Worm (Caenorhabditis elegans) whole organism, L4 larva: ENCODE measurements around the gene glb-20.

Source experiments
- F49E8.2 ChIP-seq: sonication (generic microtip); optimal IDR thresholded peaks from 2 replicates; lab custom pipeline; 2016; ENCODE audit warnings: missing compliant biosample characterization, mild to moderate bottlenecking, missing genetic modification characterization, borderline replicate concordance
- Y5F2A.4 ChIP-seq: fragments of 200-800 bp; sonication (Bioruptor generic); optimal IDR thresholded peaks from 2 replicates; lab custom pipeline; 2018; ENCODE audit warnings: mild to moderate bottlenecking, missing genetic modification characterization, missing compliant biosample characterization
- aha-1 ChIP-seq: fragments of 150-350 bp; peaks from one replicate; lab custom pipeline; 2014; ENCODE audit warnings: missing biosample characterization, missing genetic modification characterization
- arid-1 ChIP-seq: fragments of 200-800 bp; sonication (Bioruptor generic); conservative IDR thresholded peaks from 2 replicates; pipeline ENCODE4 v1.3.6; 2022; ENCODE audit warnings: missing genetic modification reagents, missing genetic modification characterization, missing compliant biosample characterization
- ceh-32 ChIP-seq: sonication (generic microtip); optimal IDR thresholded peaks from 2 replicates; lab custom pipeline; 2016; ENCODE audit warnings: mild to moderate bottlenecking, missing genetic modification characterization, missing compliant biosample characterization; ENCODE audit not compliant: poor library complexity
- ceh-62 ChIP-seq: sonication (generic microtip); optimal IDR thresholded peaks from 2 replicates; lab custom pipeline; 2017; ENCODE audit warnings: missing biosample characterization, missing genetic modification characterization
- ces-1 ChIP-seq: fragments of 150-350 bp; sonication (generic microtip); optimal IDR thresholded peaks from 4 replicates; lab custom pipeline; 2014; ENCODE audit warnings: missing biosample characterization, missing genetic modification reagents, missing genetic modification characterization
- cey-2 ChIP-seq: sonication (generic microtip); optimal IDR thresholded peaks from 3 replicates; lab custom pipeline; 2017; ENCODE audit warnings: missing genetic modification characterization, mild to moderate bottlenecking, missing compliant biosample characterization, antibody characterized with exemption, borderline replicate concordance; ENCODE audit not compliant: insufficient read depth
- daf-16 ChIP-seq, 3 experiments: sonication (generic microtip); optimal IDR thresholded peaks; 2 replicates each; lab custom pipeline; 2016 to 2017; ENCODE audit warnings: missing genetic modification characterization in 3 of 3, missing genetic modification reagents in 3 of 3, mild to moderate bottlenecking in 2 of 3, missing compliant biosample characterization in 2 of 3, missing biosample characterization in 1 of 3, moderate library complexity in 1 of 3
- dmd-6 ChIP-seq: fragments of 200-800 bp; sonication (Bioruptor generic); IDR thresholded peaks from 2 replicates; pipeline ENCODE4 v1.3.6; 2022; ENCODE audit warnings: missing genetic modification reagents, missing genetic modification characterization, missing compliant biosample characterization
- dmd-8 ChIP-seq: fragments of 200-800 bp; sonication (Bioruptor generic); IDR thresholded peaks from 2 replicates; pipeline ENCODE4 v1.3.6; 2022; ENCODE audit warnings: missing genetic modification characterization, missing compliant biosample characterization
- dpl-1 ChIP-seq: fragments of 150-350 bp; optimal IDR thresholded peaks from 2 replicates; lab custom pipeline; 2014; ENCODE audit warnings: missing biosample characterization, missing genetic modification reagents, missing genetic modification characterization
- dve-1 ChIP-seq: sonication (generic microtip); optimal IDR thresholded peaks from 2 replicates; lab custom pipeline; 2017; ENCODE audit warnings: antibody characterized with exemption, mild to moderate bottlenecking, missing genetic modification characterization, missing compliant biosample characterization; ENCODE audit not compliant: insufficient read depth
- gei-8 ChIP-seq: fragments of 200-800 bp; sonication (Bioruptor generic); optimal IDR thresholded peaks from 2 replicates; lab custom pipeline; 2018; ENCODE audit warnings: mild to moderate bottlenecking, missing genetic modification characterization, missing compliant biosample characterization
- hif-1 ChIP-seq, 2 experiments: sonication (generic microtip); optimal IDR thresholded peaks; 2 replicates each; lab custom pipeline; 2016 to 2017; ENCODE audit warnings: missing compliant biosample characterization in 2 of 2, missing genetic modification characterization in 2 of 2, missing genetic modification reagents in 2 of 2, missing genotype in 2 of 2, mild to moderate bottlenecking in 1 of 2
- hlh-11 ChIP-seq: fragments of 200-800 bp; sonication (Bioruptor generic); optimal IDR thresholded peaks from 2 replicates; lab custom pipeline; 2018; ENCODE audit warnings: mild to moderate bottlenecking, missing genetic modification characterization, missing compliant biosample characterization
- hlh-30 ChIP-seq: sonication (generic microtip); optimal IDR thresholded peaks from 2 replicates; lab custom pipeline; 2017; ENCODE audit warnings: antibody characterized with exemption, mild to moderate bottlenecking, missing genetic modification characterization, missing compliant biosample characterization; ENCODE audit not compliant: insufficient read depth
- jun-1 ChIP-seq: fragments of 150-350 bp; optimal IDR thresholded peaks from 2 replicates; lab custom pipeline; 2014; ENCODE audit warnings: missing biosample characterization, missing genetic modification reagents, missing genetic modification characterization
- lin-38 ChIP-seq: fragments of 200-800 bp; sonication (Bioruptor generic); IDR thresholded peaks from 2 replicates; pipeline ENCODE4 v1.3.6; 2022; ENCODE audit warnings: missing genetic modification reagents, missing genetic modification characterization, missing compliant biosample characterization
- lin-39 ChIP-seq: fragments of 150-350 bp; optimal IDR thresholded peaks from 2 replicates; lab custom pipeline; 2014; ENCODE audit warnings: missing biosample characterization, missing genetic modification reagents, missing genetic modification characterization
- lsy-2 ChIP-seq, 2 experiments: fragments of 150-350 bp in 1 of 2; sonication (generic microtip) in 1 of 2; optimal IDR thresholded peaks; 2 replicates each; lab custom pipeline; 2014 to 2017; ENCODE audit warnings: missing biosample characterization in 2 of 2, missing genetic modification characterization in 2 of 2
- mdl-1 ChIP-seq, 2 experiments: fragments of 150-350 bp in 1 of 2; sonication (generic microtip) in 1 of 2; optimal IDR thresholded peaks; 2 replicates each; lab custom pipeline; 2014 to 2017; ENCODE audit warnings: missing biosample characterization in 2 of 2, missing genetic modification characterization in 2 of 2
- mdt-29 ChIP-seq: fragments of 200-800 bp; sonication (Bioruptor generic); IDR thresholded peaks from 2 replicates; pipeline ENCODE4 v1.3.6; 2022; ENCODE audit warnings: missing genetic modification reagents, missing genetic modification characterization, missing compliant biosample characterization
- mep-1 ChIP-seq: fragments of 150-350 bp; sonication (generic microtip); optimal IDR thresholded peaks from 3 replicates; lab custom pipeline; 2014; ENCODE audit warnings: missing biosample characterization, missing genetic modification characterization
- mes-2 ChIP-seq: sonication (generic microtip); optimal IDR thresholded peaks from 2 replicates; lab custom pipeline; 2016; ENCODE audit warnings: missing genotype, mild to moderate bottlenecking, missing genetic modification characterization, missing compliant biosample characterization; ENCODE audit not compliant: poor library complexity, severe bottlenecking
- nhr-11 ChIP-seq: fragments of 150-350 bp; optimal IDR thresholded peaks from 2 replicates; lab custom pipeline; 2014; ENCODE audit warnings: missing biosample characterization, missing genetic modification characterization
- nhr-28 ChIP-seq: fragments of 150-350 bp; optimal IDR thresholded peaks from 2 replicates; lab custom pipeline; 2014; ENCODE audit warnings: missing biosample characterization, missing genetic modification characterization
- nhr-6 ChIP-seq: fragments of 150-350 bp; optimal IDR thresholded peaks from 2 replicates; lab custom pipeline; 2014; ENCODE audit warnings: missing biosample characterization, missing genetic modification characterization
- pqm-1 ChIP-seq: sonication (generic microtip); optimal IDR thresholded peaks from 2 replicates; lab custom pipeline; 2017; ENCODE audit warnings: missing biosample characterization, missing genetic modification characterization
- rbr-2 ChIP-seq: sonication (generic microtip); optimal IDR thresholded peaks from 2 replicates; lab custom pipeline; 2016; ENCODE audit warnings: missing genotype, missing genetic modification characterization, missing compliant biosample characterization
- set-16 ChIP-seq: fragments of 200-800 bp; sonication (Bioruptor generic); IDR thresholded peaks from 2 replicates; pipeline ENCODE4 v1.3.6; 2022; ENCODE audit warnings: missing genetic modification reagents, missing genetic modification characterization, missing compliant biosample characterization
- unc-39 ChIP-seq: sonication (generic microtip); optimal IDR thresholded peaks from 2 replicates; lab custom pipeline; 2017; ENCODE audit warnings: missing biosample characterization, missing genetic modification characterization
- unc-62 ChIP-seq, 3 experiments: fragments of 150-350 bp in 1 of 3; sonication (generic microtip); optimal IDR thresholded peaks in 2 of 3; peaks in 1 of 3; 1 replicate in 1 of 3; 2 replicates in 2 of 3; lab custom pipeline; 2014 to 2017; ENCODE audit warnings: missing biosample characterization in 3 of 3, missing genetic modification characterization in 3 of 3, missing genetic modification reagents in 3 of 3, missing genotype in 1 of 3

Gene glb-20

DNA sequence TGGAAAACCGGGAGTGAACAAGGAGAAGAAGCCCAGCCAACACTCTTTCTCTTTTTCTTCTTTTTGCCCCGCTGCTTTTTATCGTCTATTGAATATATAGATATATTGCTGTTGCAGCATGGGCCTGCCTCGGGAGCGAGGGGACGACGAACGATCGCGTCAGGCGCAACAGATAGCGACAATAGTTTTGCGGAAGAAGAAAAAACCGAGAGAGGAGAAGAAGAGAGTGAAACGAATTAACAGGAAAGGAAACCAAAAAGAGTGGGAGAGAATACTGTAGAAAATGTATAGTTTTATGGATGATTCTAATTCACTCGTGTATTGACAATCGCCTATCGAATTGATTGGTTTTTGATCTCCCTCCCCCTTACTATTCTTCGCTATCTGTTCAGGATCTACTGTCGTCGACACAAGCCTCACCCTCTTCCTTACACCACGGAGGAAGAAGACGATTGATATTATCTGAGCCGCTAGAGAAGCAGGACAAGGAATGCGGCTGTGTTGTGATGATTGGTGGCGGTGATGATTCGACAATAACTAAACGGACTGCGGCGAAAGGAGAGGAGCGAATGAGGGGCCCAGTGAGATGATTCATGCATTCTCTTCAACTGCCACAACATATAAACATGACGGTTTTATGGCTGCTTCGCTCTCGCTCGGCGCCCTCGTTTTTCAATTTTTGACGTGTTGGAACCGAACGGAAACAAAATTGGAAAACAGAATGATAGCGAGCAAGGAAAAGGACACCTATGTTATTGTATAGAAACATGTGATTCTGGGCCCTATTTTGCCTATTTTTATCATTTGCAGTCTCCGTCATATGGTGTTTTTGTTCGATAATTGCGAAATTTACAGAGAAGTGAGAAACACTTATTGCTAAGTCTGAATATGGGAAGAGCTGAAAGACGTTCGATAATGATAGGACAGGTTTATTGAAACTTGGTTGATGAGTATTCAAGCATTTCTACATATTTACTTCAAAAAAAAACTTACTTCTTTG lies 29.4 kb downstream of the glb-20 start (continued):
- no peak for TF ChIP-seq ceh-32 (tag; lab: Kevin White, UChicago)
- TF ChIP-seq nhr-28 (tag; lab: Kevin White, UChicago), result peak; percentile 40
- TF ChIP-seq gei-8 (GFP tag; lab: Kevin White, UChicago), result no peak
- TF ChIP-seq aha-1 (tag; lab: Kevin White, UChicago), result peak; percentile 56
- peak in 1 of 2 experiments; percentile 4 for TF ChIP-seq lsy-2 (tag; optimal IDR thresholded peaks at IDR 0.05; lab: Kevin White, UChicago)
- peak in 1 of 2 experiments; percentile 16 for TF ChIP-seq mdl-1 (tag; optimal IDR thresholded peaks at IDR 0.05; lab: Kevin White, UChicago)
- TF ChIP-seq lin-39 (tag; lab: Kevin White, UChicago), result no peak
- no peak for TF ChIP-seq daf-16 (GFP tag; optimal IDR thresholded peaks at IDR 0.05; lab: Kevin White, UChicago)
- peak; percentile 18 for TF ChIP-seq daf-16 (tag; optimal IDR thresholded peaks at IDR 0.05; lab: Kevin White, UChicago)

DNA sequence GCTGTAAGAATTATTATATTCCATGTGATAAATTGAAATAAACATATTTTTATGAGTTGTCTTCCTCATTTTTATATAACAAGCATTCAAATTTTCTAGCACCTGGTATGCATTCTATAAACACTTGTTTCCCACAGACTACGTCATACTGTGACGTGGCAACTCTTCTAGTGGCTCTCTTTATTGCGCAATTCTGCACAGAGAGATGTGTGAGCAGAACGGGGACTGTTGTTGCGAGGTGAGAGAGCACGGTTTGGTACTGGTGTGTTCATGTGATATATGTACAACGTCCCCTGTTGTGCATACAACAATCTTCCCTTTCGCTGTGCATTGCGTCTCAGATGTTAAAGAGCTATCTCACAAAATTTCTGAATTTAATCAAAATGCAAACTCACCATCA lies 30.9 kb downstream of the glb-20 start:
- TF ChIP-seq dve-1 (tag; lab: Kevin White, UChicago) (no peak), aha-1 (tag; lab: Kevin White, UChicago) (peak; percentile 67)

DNA sequence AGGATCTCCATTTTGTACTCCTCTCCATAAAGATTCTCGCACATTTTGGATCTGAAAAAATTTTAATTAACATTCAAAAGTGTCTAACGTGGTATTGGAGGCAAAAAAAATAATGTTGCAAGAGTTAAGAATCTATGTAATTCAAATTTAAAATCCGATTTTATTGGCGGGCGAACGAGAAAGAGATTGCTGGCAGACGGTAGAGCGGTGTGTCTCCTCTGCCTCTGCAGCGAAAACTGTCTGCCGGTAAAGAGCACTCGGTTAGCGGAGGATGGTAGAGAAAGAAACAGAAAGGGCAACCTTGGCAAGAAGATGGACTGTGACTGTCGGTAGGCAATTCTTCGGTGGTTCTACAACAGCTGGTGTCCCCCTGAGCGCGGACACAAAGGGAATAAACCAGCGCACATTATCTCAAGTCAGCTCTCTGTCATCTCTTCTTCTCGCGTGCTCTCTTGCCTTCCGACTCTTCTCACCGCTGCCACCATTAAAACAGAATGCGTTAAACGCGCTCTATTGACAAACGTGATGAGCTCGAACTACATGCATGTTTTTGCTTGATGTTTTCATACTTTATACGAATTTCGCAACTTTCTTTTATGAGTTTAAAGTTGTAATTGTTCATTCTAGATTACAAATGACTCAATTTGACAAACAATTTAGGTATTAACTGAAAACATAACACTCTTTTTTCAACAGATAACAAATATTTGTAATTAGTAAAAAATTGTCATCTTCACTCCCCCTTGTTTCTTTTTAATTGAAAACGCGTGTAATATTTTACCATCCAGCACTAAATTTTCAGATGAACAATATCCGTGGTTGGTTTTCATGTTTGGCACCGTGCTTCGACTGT lies 36.9 kb downstream of the glb-20 start, which contains the start of the genes cdk-4 and F18H3.1:
Gene cdk-4, minus strand, starts transcription at position 51 of the 853 bp plus-strand sequence.
Gene F18H3.1, plus strand, starts transcription at position 803 of the 853 bp plus-strand sequence.
- TF ChIP-seq mes-2 (tag; lab: Kevin White, UChicago) (peak; percentile 43), pqm-1 (tag; lab: Kevin White, UChicago) (peak; percentile 4), rbr-2 (tag; lab: Kevin White, UChicago) (peak; percentile 27), nhr-6 (no peak), unc-62 (GFP tag; optimal IDR thresholded peaks at IDR 0.05 in 1 of 2; lab: Kevin White, UChicago) (peak in 1 of 2 experiments; percentile 99), unc-62 (tag; optimal IDR thresholded peaks at IDR 0.05; lab: Kevin White, UChicago) (no peak), jun-1 (tag; lab: Kevin White, UChicago) (no peak), hlh-11 (tag; lab: Kevin White, UChicago) (peak; percentile 75), F49E8.2 (tag; lab: Kevin White, UChicago) (no peak), Y5F2A.4 (GFP tag; lab: Kevin White, UChicago) (no peak), ces-1 (no peak), nhr-11 (peak; percentile 49), hlh-30 (tag; lab: Kevin White, UChicago) (peak; percentile 53), unc-39 (tag; lab: Kevin White, UChicago) (no peak), ceh-62 (tag; lab: Kevin White, UChicago) (no peak), dmd-6 (0 out of 2 replicates have a peak, but pooled peaks have one; percentile 15), lsy-2 (tag; optimal IDR thresholded peaks at IDR 0.05; lab: Kevin White, UChicago) (peak in 1 of 2 experiments; percentile 59), lin-38 (GFP tag; lab: Robert Waterston, UW) (peak; percentile 62), dpl-1 (GFP tag; lab: Kevin White, UChicago) (peak; percentile 34), mep-1 (peak; percentile 30), daf-16 (GFP tag; optimal IDR thresholded peaks at IDR 0.05; lab: Kevin White, UChicago) (no peak), daf-16 (tag; optimal IDR thresholded peaks at IDR 0.05; lab: Kevin White, UChicago) (peak; percentile 39), cey-2 (no peak), dmd-8 (GFP tag; lab: Robert Waterston, UW) (0 out of 2 replicates have a peak, but pooled peaks have one; percentile 31), arid-1 (0 out of 2 replicates have a peak, but pooled peaks have one; percentile 10), mdt-29 (GFP tag; lab: Robert Waterston, UW) (no peak), nhr-28 (tag; lab: Kevin White, UChicago) (peak; percentile 2), hif-1 (tag; optimal IDR thresholded peaks at IDR 0.05; lab: Kevin White, UChicago) (peak in 1 of 2 experiments; percentile 16), mdl-1 (tag; optimal IDR thresholded peaks at IDR 0.05; lab: Kevin White, UChicago) (peak in 1 of 2 experiments; percentile 13), set-16 (GFP tag; lab: Robert Waterston, UW) (peak; percentile 45; the same call in 1 of the 2 replicates)
